Worm (Caenorhabditis elegans) whole organism, L4 larva: ENCODE measurements around the gene F48E8.2.

Experiments used
- ces-1 ChIP-seq: fragments of 150-350 bp; sonication (generic microtip); optimal IDR thresholded peaks from 4 replicates; lab custom pipeline; 2014; ENCODE audit warnings: missing biosample characterization, missing genetic modification reagents, missing genetic modification characterization
- lin-13 ChIP-seq: fragments of 150-350 bp; optimal IDR thresholded peaks from 2 replicates; lab custom pipeline; 2014; ENCODE audit warnings: missing biosample characterization, missing genetic modification reagents, missing genetic modification characterization
- nhr-11 ChIP-seq: fragments of 150-350 bp; optimal IDR thresholded peaks from 2 replicates; lab custom pipeline; 2014; ENCODE audit warnings: missing biosample characterization, missing genetic modification characterization
- skn-1 ChIP-seq: fragments of 150-350 bp; optimal IDR thresholded peaks from 2 replicates; lab custom pipeline; 2014; ENCODE audit warnings: missing biosample characterization, missing genetic modification characterization

- TF ChIP-seq skn-1 (no peak), ces-1 (GFP tag; lab: Kevin White, UChicago) (no peak), lin-13 (no peak), nhr-11 (tag; lab: Kevin White, UChicago) (no peak)
Observed at ce11 chrIII:5453290-5453689, 10.9 kb upstream of the F48E8.2 start, which contains the start of gene F48E8.4.
